Fruit fly (Drosophila melanogaster) whole organism, embryonic: ENCODE measurements around the gene Pino.

Experiments used
- CG11695 ChIP-seq: fragments of 200-800 bp; sonication (Bioruptor generic); IDR thresholded peaks from 3 replicates; pipeline ENCODE4 v1.3.6; 2022; ENCODE audit warnings: missing biosample characterization, missing genetic modification characterization
- CG30403 ChIP-seq: fragments of 200-800 bp; sonication (Bioruptor generic); optimal IDR thresholded peaks from 3 replicates; lab custom pipeline; 2016; ENCODE audit warnings: missing biosample characterization, missing genetic modification characterization
- Meics ChIP-seq: fragments of 200-800 bp; sonication (Bioruptor generic); optimal IDR thresholded peaks from 2 replicates; lab custom pipeline; 2017; ENCODE audit warnings: missing biosample characterization, mild to moderate bottlenecking, missing genetic modification characterization
- Mes4 ChIP-seq: fragments of 200-800 bp; sonication (Bioruptor generic); optimal IDR thresholded peaks from 2 replicates; lab custom pipeline; 2016; ENCODE audit warnings: missing biosample characterization, missing genetic modification characterization
- Trl ChIP-seq, 3 experiments: fragments of >200 bp in 2 of 3; fragments of 200-800 bp in 1 of 3; sonication (Bioruptor generic) in 1 of 3; optimal IDR thresholded peaks; 2 replicates in 1 of 3; 3 replicates in 2 of 3; lab custom pipeline; 2016 to 2017; ENCODE audit warnings: missing biosample characterization in 1 of 3, missing genetic modification characterization in 1 of 3
- abd-A ChIP-seq: fragments of 200-800 bp; sonication (Bioruptor generic); optimal IDR thresholded peaks from 3 replicates; lab custom pipeline; 2019; ENCODE audit warnings: missing biosample characterization, mild to moderate bottlenecking, missing genetic modification characterization, moderate library complexity
- fd102C ChIP-seq: fragments of 200-800 bp; sonication (Bioruptor generic); optimal IDR thresholded peaks from 2 replicates; lab custom pipeline; 2018; ENCODE audit warnings: missing biosample characterization, mild to moderate bottlenecking, missing genetic modification characterization, moderate library complexity
- gcm2 ChIP-seq: fragments of 200-800 bp; sonication (Bioruptor generic); optimal IDR thresholded peaks from 2 replicates; lab custom pipeline; 2016; ENCODE audit warnings: missing biosample characterization, missing genetic modification characterization
- grn ChIP-seq: fragments of 200-800 bp; sonication (Bioruptor generic); optimal IDR thresholded peaks from 3 replicates; lab custom pipeline; 2017; ENCODE audit warnings: missing biosample characterization, missing genetic modification characterization
- mam ChIP-seq: fragments of 200-800 bp; sonication (Bioruptor generic); optimal IDR thresholded peaks from 3 replicates; lab custom pipeline; 2016; ENCODE audit warnings: missing biosample characterization, missing genetic modification characterization
- mirr ChIP-seq: fragments of 200-800 bp; sonication (Bioruptor generic); optimal IDR thresholded peaks from 3 replicates; lab custom pipeline; 2018; ENCODE audit warnings: missing biosample characterization, mild to moderate bottlenecking, missing genetic modification characterization
- odd ChIP-seq: fragments of 200-800 bp; sonication (Bioruptor generic); optimal IDR thresholded peaks from 2 replicates; lab custom pipeline; 2017; ENCODE audit warnings: missing biosample characterization, mild to moderate bottlenecking, missing genetic modification characterization
- unc-4 ChIP-seq: fragments of 200-800 bp; sonication (Bioruptor generic); IDR thresholded peaks from 2 replicates; pipeline ENCODE4 v1.3.6; 2022; ENCODE audit warnings: missing biosample characterization, missing genetic modification characterization; ENCODE audit not compliant: partially characterized antibody

DNA sequence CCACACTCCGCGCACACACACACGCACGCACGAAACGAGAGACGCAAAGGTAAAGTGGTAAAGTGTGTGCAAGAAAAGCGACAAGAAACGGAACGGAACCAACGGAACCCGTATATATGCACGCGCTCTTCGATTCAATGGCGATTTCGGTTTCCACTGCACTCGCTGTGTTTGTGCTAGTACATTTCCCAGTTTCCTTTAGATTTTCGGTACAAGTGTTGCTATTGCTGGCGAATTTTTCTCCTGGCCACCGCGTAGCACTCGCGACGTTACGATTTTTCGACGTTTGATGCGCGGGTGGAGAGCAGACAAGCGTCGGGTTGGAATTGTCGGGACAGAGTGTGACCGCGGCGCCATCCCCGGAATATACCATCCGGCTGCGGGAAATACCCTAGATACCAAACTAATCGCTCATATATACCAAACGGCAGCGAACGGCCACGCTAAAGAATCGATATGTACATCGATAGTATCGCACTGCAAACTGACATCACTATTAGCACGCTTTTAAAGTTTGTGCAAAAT, 51.2 kb downstream of the Pino start, which contains the start of the genes S and ast:
- TF ChIP-seq odd (GFP tag; lab: Kevin White, UChicago) (no peak), mam (GFP tag; lab: Kevin White, UChicago) (peak; percentile 44), CG11695 (no peak), gcm2 (no peak), abd-A (tag; lab: Kevin White, UChicago) (no peak), unc-4 (GFP tag; lab: Robert Waterston, UW) (peak; percentile 98), Trl (optimal IDR thresholded peaks at IDR 0.05; lab: Kevin White, UChicago) (peak in 1 of 2 experiments; percentile 42), Trl (GFP tag; optimal IDR thresholded peaks at IDR 0.05; lab: Kevin White, UChicago) (peak; percentile 35), mirr (GFP tag; lab: Kevin White, UChicago) (peak; percentile 11), CG30403 (no peak), fd102C (GFP tag; lab: Kevin White, UChicago) (no peak), Meics (GFP tag; lab: Kevin White, UChicago) (peak; percentile 45), grn (GFP tag; lab: Kevin White, UChicago) (no peak), Mes4 (GFP tag; lab: Kevin White, UChicago) (no peak)
